Worm (Caenorhabditis elegans) whole organism, midembryonic: ENCODE measurements around the gene oac-55.

Source experiments
- T22C8.4 ChIP-seq: fragments of 200-800 bp; sonication (Bioruptor generic); IDR thresholded peaks from 2 replicates; pipeline ENCODE4 v1.3.6; 2022; ENCODE audit warnings: missing genetic modification characterization, missing compliant biosample characterization
- cog-1 ChIP-seq: sonication (generic microtip); optimal IDR thresholded peaks from 2 replicates; lab custom pipeline; 2016; ENCODE audit warnings: missing genetic modification characterization, missing compliant biosample characterization
- flt-1 ChIP-seq: fragments of 200-800 bp; sonication (Bioruptor generic); IDR thresholded peaks from 2 replicates; pipeline ENCODE4 v1.3.6; 2022; ENCODE audit warnings: missing genetic modification characterization, missing compliant biosample characterization
- klf-2 ChIP-seq: fragments of 200-800 bp; sonication (Bioruptor generic); conservative IDR thresholded peaks from 2 replicates; pipeline ENCODE4 v1.3.6; 2022; ENCODE audit warnings: missing genetic modification reagents, missing genetic modification characterization, missing compliant biosample characterization
- ref-1 ChIP-seq: fragments of 200-800 bp; sonication (Bioruptor generic); conservative IDR thresholded peaks from 2 replicates; pipeline ENCODE4 v1.3.6; 2022; ENCODE audit warnings: missing genetic modification reagents, missing genetic modification characterization, missing compliant biosample characterization
- tab-1 ChIP-seq: fragments of 200-800 bp; sonication (Bioruptor generic); IDR thresholded peaks from 2 replicates; pipeline ENCODE4 v1.3.6; 2022; ENCODE audit warnings: missing genetic modification characterization, missing compliant biosample characterization
- ztf-23 ChIP-seq: fragments of 200-800 bp; sonication (Bioruptor generic); IDR thresholded peaks from 2 replicates; pipeline ENCODE4 v1.3.6; 2022; ENCODE audit warnings: missing genetic modification reagents, missing genetic modification characterization, missing compliant biosample characterization
- ztf-29 ChIP-seq: fragments of 200-800 bp; sonication (Bioruptor generic); IDR thresholded peaks from 2 replicates; pipeline ENCODE4 v1.3.6; 2022; ENCODE audit warnings: missing genetic modification reagents, missing genetic modification characterization, missing compliant biosample characterization

DNA sequence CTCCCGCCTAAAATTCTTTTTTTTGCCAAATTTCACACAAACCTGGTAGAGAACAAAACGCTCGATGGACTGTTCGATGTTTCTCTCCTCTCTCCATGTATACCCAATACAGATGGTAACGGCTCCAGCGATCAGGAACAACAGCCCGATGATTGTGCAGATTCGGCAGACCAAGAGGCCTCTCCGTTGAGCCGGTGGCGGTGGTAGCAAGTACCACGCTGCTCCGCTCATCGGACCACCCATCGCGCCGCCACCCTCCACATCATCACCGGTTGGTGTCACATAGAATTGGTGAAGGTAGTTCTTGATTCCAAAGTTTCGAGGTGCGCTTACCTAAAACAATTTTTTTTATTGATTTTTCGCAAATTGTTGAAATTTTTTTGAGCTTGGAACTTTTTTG is 46.2 kb upstream of the oac-55 start:
- no peak for TF ChIP-seq ztf-29 (GFP tag; lab: Robert Waterston, UW)
- no peak for TF ChIP-seq cog-1 (tag; lab: Kevin White, UChicago)
- TF ChIP-seq ref-1 (GFP tag; lab: Robert Waterston, UW), result no peak
- TF ChIP-seq T22C8.4 (GFP tag; lab: Robert Waterston, UW), result no peak
- TF ChIP-seq flt-1, result no peak
- TF ChIP-seq ztf-23 (GFP tag; lab: Robert Waterston, UW), result no peak
- no peak for TF ChIP-seq tab-1 (GFP tag; lab: Robert Waterston, UW)
- no peak for TF ChIP-seq klf-2 (GFP tag; lab: Robert Waterston, UW)
